Fruit fly (Drosophila melanogaster): ENCODE measurements around the gene CG44013.
A peak's percentile ranks its signal among the peaks of the same experiment; 100 is the strongest.

CG44013 gene

dm6 chr3R:15540932-15541331 is 31.2 kb upstream of the CG44013 start (continued):
- no peak for TF ChIP-seq Ets96B (tag; optimal IDR thresholded peaks at IDR 0.05)
- no peak for TF ChIP-seq fd59A (GFP tag; optimal IDR thresholded peaks at IDR 0.05)
- peak in 1 of 2 experiments; percentile 33 for TF ChIP-seq salr (GFP tag; optimal IDR thresholded peaks at IDR 0.05)
- TF ChIP-seq cyc (GFP tag; optimal IDR thresholded peaks at IDR 0.05): peak; percentile 3
- no peak for TF ChIP-seq CG11762 (GFP tag; optimal IDR thresholded peaks at IDR 0.05; ENCODE audit: insufficient read depth)
- TF ChIP-seq CG32006 (GFP tag; optimal IDR thresholded peaks at IDR 0.05): peak; percentile 76
- peak; percentile 51; the same call in 2 of the 3 replicates for TF ChIP-seq CG6163 (GFP tag; IDR thresholded peaks at IDR 0.05)
- TF ChIP-seq CG11294 (GFP tag; IDR thresholded peaks at IDR 0.05): no peak
- no peak for TF ChIP-seq CG7368 (GFP tag; optimal IDR thresholded peaks at IDR 0.05)
- TF ChIP-seq CG3032 (tag; optimal IDR thresholded peaks at IDR 0.05): no peak
- TF ChIP-seq Eip75B (GFP tag; optimal IDR thresholded peaks at IDR 0.05): peak; percentile 34
- TF ChIP-seq CG10669 (GFP tag; optimal IDR thresholded peaks at IDR 0.05): no peak
- TF ChIP-seq CG8319 (GFP tag; optimal IDR thresholded peaks at IDR 0.05): no peak
- TF ChIP-seq CG4318 (GFP tag; optimal IDR thresholded peaks at IDR 0.05): peak; percentile 49
- no peak for TF ChIP-seq CG9139 (GFP tag; optimal IDR thresholded peaks at IDR 0.05)
- TF ChIP-seq pdm3 (GFP tag; optimal IDR thresholded peaks at IDR 0.05): peak; percentile 55
- TF ChIP-seq vri (GFP tag; optimal IDR thresholded peaks at IDR 0.05): no peak
- peak; percentile 68 for TF ChIP-seq CG15336 (GFP tag; IDR thresholded peaks at IDR 0.05)

- TF ChIP-seq vri (GFP tag; optimal IDR thresholded peaks at IDR 0.05) (peak; percentile 57), Met (GFP tag; optimal IDR thresholded peaks at IDR 0.05) (no peak)
Observed at dm6 chr3R:15536918-15537716, 27.4 kb upstream of the CG44013 start, which contains the start of gene AOX1. TSS of gene AOX1 (minus strand) at chr3R:15537292.

DNA sequence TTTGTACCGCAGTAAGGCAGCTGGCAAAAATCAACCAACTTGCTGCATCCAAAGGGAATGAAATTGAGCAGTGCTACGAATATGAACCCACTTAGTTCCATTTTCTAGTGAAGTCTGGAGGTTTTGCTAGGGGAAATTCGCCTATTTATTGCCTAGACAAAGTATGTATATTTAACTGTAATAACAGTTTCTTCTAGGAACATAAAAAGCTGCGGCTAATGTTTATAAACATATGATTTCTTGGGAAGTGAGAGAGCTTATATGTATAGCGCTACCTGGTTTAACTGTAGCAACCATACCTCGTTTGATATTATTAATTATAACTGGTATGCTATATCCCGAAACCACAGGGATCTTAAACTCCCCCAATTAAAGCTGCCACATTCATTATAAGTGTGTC is 21.7 kb upstream of the CG44013 start, which contains the start of gene CG31296:
TSS of gene CG31296 (minus strand) at position 101 of the 400 bp plus-strand sequence.
- TF ChIP-seq CG8632 (GFP tag; optimal IDR thresholded peaks at IDR 0.05): no peak
- no peak for TF ChIP-seq fd85E (GFP tag; optimal IDR thresholded peaks at IDR 0.05)
- TF ChIP-seq CG8319 (GFP tag; optimal IDR thresholded peaks at IDR 0.05): no peak
- TF ChIP-seq Eip75B (GFP tag; optimal IDR thresholded peaks at IDR 0.05): no peak
- no peak for TF ChIP-seq CG6276 (GFP tag; optimal IDR thresholded peaks at IDR 0.05)
- TF ChIP-seq Sox102F (GFP tag; optimal IDR thresholded peaks at IDR 0.05): no peak
- no peak for TF ChIP-seq CG11902 (GFP tag; optimal IDR thresholded peaks at IDR 0.05)
- no peak for TF ChIP-seq CG1621 (tag; optimal IDR thresholded peaks at IDR 0.05)
- TF ChIP-seq esn (GFP tag; optimal IDR thresholded peaks at IDR 0.05): no peak
- no peak for TF ChIP-seq Hr39 (GFP tag; optimal IDR thresholded peaks at IDR 0.05)
- TF ChIP-seq Eip93F (GFP tag; optimal IDR thresholded peaks at IDR 0.05): no peak
- no peak for TF ChIP-seq CG34406 (GFP tag; optimal IDR thresholded peaks at IDR 0.05)

DNA sequence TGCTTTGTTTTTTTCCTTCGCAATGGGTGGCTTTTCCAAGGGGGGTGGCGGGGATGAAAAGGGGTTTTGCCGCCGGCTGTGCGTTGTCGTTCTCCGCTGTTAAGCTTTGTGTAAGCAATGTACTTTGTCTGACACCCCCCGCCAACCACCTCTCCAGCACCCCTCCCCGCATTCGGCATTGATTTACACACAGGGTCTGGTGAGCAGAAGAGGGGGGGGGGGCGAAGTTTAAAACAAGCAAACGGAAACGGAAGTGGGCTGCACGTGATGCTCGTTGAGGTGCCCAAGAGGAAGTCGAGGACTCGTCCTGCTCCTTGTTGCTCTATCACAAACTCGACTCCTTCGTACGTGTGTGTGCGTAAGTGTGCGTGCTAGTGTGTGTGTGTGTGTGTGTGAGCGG is 7.4 kb upstream of the CG44013 start:
- TF ChIP-seq salr (GFP tag; optimal IDR thresholded peaks at IDR 0.05) (no peak), net (GFP tag; optimal IDR thresholded peaks at IDR 0.05) (no peak), Blimp-1 (GFP tag; optimal IDR thresholded peaks at IDR 0.05) (no peak), svp (GFP tag) (no peak), cyc (GFP tag; optimal IDR thresholded peaks at IDR 0.05) (no peak), CG6276 (GFP tag; optimal IDR thresholded peaks at IDR 0.05) (no peak), CG6792 (GFP tag; optimal IDR thresholded peaks at IDR 0.05) (no peak), eg (GFP tag; IDR thresholded peaks at IDR 0.05) (no peak), spab (GFP tag; optimal IDR thresholded peaks at IDR 0.05) (no peak), fd85E (GFP tag; optimal IDR thresholded peaks at IDR 0.05) (no peak), CG9139 (GFP tag; optimal IDR thresholded peaks at IDR 0.05) (no peak), lz (GFP tag; optimal IDR thresholded peaks at IDR 0.05) (no peak), Met (GFP tag; optimal IDR thresholded peaks at IDR 0.05) (no peak), CG3032 (tag; optimal IDR thresholded peaks at IDR 0.05) (no peak), CG10669 (GFP tag; optimal IDR thresholded peaks at IDR 0.05) (no peak), Smox (GFP tag; optimal IDR thresholded peaks at IDR 0.05) (no peak), Sox102F (GFP tag; optimal IDR thresholded peaks at IDR 0.05) (no peak)
